Fruit fly (Drosophila melanogaster) whole organism, embryonic: ENCODE measurements around the gene rumi.
A peak's percentile ranks its signal among the peaks of the same experiment; 100 is the strongest.

Source experiments
- Ada2b ChIP-seq: fragments of 200-800 bp; sonication (Bioruptor generic); IDR thresholded peaks from 2 replicates; pipeline ENCODE4 v1.3.6; 2022; ENCODE audit warnings: missing biosample characterization, missing genetic modification characterization
- CG12744 ChIP-seq: fragments of 200-800 bp; sonication (Bioruptor generic); optimal IDR thresholded peaks from 2 replicates; lab custom pipeline; 2016; ENCODE audit warnings: missing biosample characterization, missing genetic modification characterization
- CG15269 ChIP-seq: fragments of 200-800 bp; sonication (Bioruptor generic); optimal IDR thresholded peaks from 2 replicates; lab custom pipeline; 2018; ENCODE audit warnings: missing biosample characterization, mild to moderate bottlenecking, missing genetic modification characterization, moderate library complexity
- CG15479 ChIP-seq: fragments of 200-800 bp; sonication (Bioruptor generic); optimal IDR thresholded peaks from 3 replicates; lab custom pipeline; 2019; ENCODE audit warnings: missing biosample characterization, mild to moderate bottlenecking, missing genetic modification characterization, moderate library complexity
- CG17328 ChIP-seq: fragments of 200-800 bp; sonication (Bioruptor generic); IDR thresholded peaks from 2 replicates; pipeline ENCODE4 v1.3.6; 2022; ENCODE audit warnings: missing biosample characterization, missing genetic modification characterization
- CG17912 ChIP-seq: fragments of 200-800 bp; sonication (Bioruptor generic); optimal IDR thresholded peaks from 2 replicates; lab custom pipeline; 2018; ENCODE audit warnings: missing biosample characterization, mild to moderate bottlenecking, missing genetic modification characterization
- CG18476 ChIP-seq: fragments of 200-800 bp; sonication (Bioruptor generic); optimal IDR thresholded peaks from 2 replicates; lab custom pipeline; 2016; ENCODE audit warnings: missing biosample characterization, mild to moderate bottlenecking, missing genetic modification characterization
- CG30403 ChIP-seq: fragments of 200-800 bp; sonication (Bioruptor generic); optimal IDR thresholded peaks from 3 replicates; lab custom pipeline; 2016; ENCODE audit warnings: missing biosample characterization, missing genetic modification characterization
- CG30431 ChIP-seq: fragments of 200-800 bp; sonication (Bioruptor generic); optimal IDR thresholded peaks from 2 replicates; lab custom pipeline; 2017; ENCODE audit warnings: missing biosample characterization, missing genetic modification characterization
- CG31388 ChIP-seq: fragments of 200-800 bp; sonication (Bioruptor generic); optimal IDR thresholded peaks from 2 replicates; lab custom pipeline; 2016; ENCODE audit warnings: missing biosample characterization, missing genetic modification characterization
- CG32772 ChIP-seq: fragments of 200-800 bp; sonication (Bioruptor generic); IDR thresholded peaks from 2 replicates; pipeline ENCODE4 v1.3.6; 2022; ENCODE audit warnings: missing biosample characterization, missing genetic modification characterization
- CG3995 ChIP-seq: fragments of 200-800 bp; sonication (Bioruptor generic); optimal IDR thresholded peaks from 3 replicates; lab custom pipeline; 2016; ENCODE audit warnings: missing biosample characterization, missing genetic modification characterization
- CG4854 ChIP-seq: fragments of 200-800 bp; sonication (Bioruptor generic); optimal IDR thresholded peaks from 2 replicates; lab custom pipeline; 2016; ENCODE audit warnings: missing biosample characterization, missing genetic modification characterization, inconsistent platforms
- CG5245 ChIP-seq: fragments of 200-800 bp; sonication (Bioruptor generic); optimal IDR thresholded peaks from 3 replicates; lab custom pipeline; 2016; ENCODE audit warnings: missing biosample characterization, missing genetic modification characterization
- CG6765 ChIP-seq: fragments of 200-800 bp; sonication (Bioruptor generic); optimal IDR thresholded peaks from 3 replicates; lab custom pipeline; 2017; ENCODE audit warnings: missing biosample characterization, mild to moderate bottlenecking, missing genetic modification characterization
- CG8089 ChIP-seq: fragments of 200-800 bp; sonication (Bioruptor generic); optimal IDR thresholded peaks from 3 replicates; lab custom pipeline; 2016; ENCODE audit warnings: missing biosample characterization, missing genetic modification characterization
- CG8290 ChIP-seq, 3 experiments: fragments of 200-800 bp; sonication (Bioruptor generic); optimal IDR thresholded peaks; 2 replicates each; lab custom pipeline; 2016 to 2019; ENCODE audit warnings: missing biosample characterization in 3 of 3, missing genetic modification characterization in 3 of 3, mild to moderate bottlenecking in 2 of 3, moderate library complexity in 1 of 3
- D ChIP-seq, 2 experiments: fragments of 200-800 bp in 1 of 2; fragments of >200 bp in 1 of 2; sonication (Bioruptor generic) in 1 of 2; optimal IDR thresholded peaks; 2 replicates in 1 of 2; 3 replicates in 1 of 2; lab custom pipeline; 2017; ENCODE audit warnings: mild to moderate bottlenecking in 1 of 2, missing biosample characterization in 1 of 2, missing genetic modification characterization in 1 of 2, missing genetic modification reagents in 1 of 2
- D19B ChIP-seq: fragments of 200-800 bp; sonication (Bioruptor generic); optimal IDR thresholded peaks from 2 replicates; lab custom pipeline; 2017; ENCODE audit warnings: missing biosample characterization, mild to moderate bottlenecking, missing genetic modification characterization
- Deaf1 ChIP-seq: fragments of 200-800 bp; optimal IDR thresholded peaks from 3 replicates; lab custom pipeline; 2019; ENCODE audit warnings: missing biosample characterization, mild to moderate bottlenecking, missing genetic modification characterization, moderate library complexity
- Fer1 ChIP-seq: fragments of 200-800 bp; sonication (Bioruptor generic); optimal IDR thresholded peaks from 2 replicates; lab custom pipeline; 2017; ENCODE audit warnings: missing biosample characterization, mild to moderate bottlenecking, missing genetic modification characterization
- H2.0 ChIP-seq: fragments of 200-800 bp; sonication (Bioruptor generic); IDR thresholded peaks from 2 replicates; pipeline ENCODE4 v1.3.6; 2022; ENCODE audit warnings: missing biosample characterization, missing genetic modification characterization
- HLH3B ChIP-seq: fragments of 200-800 bp; sonication (Bioruptor generic); IDR thresholded peaks from 2 replicates; pipeline ENCODE4 v1.3.6; 2022; ENCODE audit warnings: missing biosample characterization, missing genetic modification characterization
- Hmr ChIP-seq: fragments of 200-800 bp; sonication (Bioruptor generic); optimal IDR thresholded peaks from 3 replicates; lab custom pipeline; 2017; ENCODE audit warnings: mild to moderate bottlenecking, missing biosample characterization, missing genetic modification reagents, missing genetic modification characterization
- Hsf ChIP-seq: fragments of 200-800 bp; sonication (Bioruptor generic); optimal IDR thresholded peaks from 3 replicates; lab custom pipeline; 2016; ENCODE audit warnings: missing biosample characterization, missing genetic modification characterization
- Max ChIP-seq: fragments of 200-800 bp; sonication (Bioruptor generic); optimal IDR thresholded peaks from 2 replicates; lab custom pipeline; 2016; ENCODE audit warnings: missing biosample characterization, mild to moderate bottlenecking, missing genetic modification characterization
- Med ChIP-seq: fragments of 200-800 bp; sonication (Bioruptor generic); peaks from one replicate; lab custom pipeline; 2016; ENCODE audit warnings: missing biosample characterization, missing genetic modification characterization, mild to moderate bottlenecking, inconsistent platforms, moderate library complexity
- Ptx1 ChIP-seq: fragments of 200-800 bp; sonication (Bioruptor generic); IDR thresholded peaks from 2 replicates; pipeline ENCODE4 v1.3.6; 2022; ENCODE audit warnings: missing biosample characterization, missing genetic modification characterization
- Ssrp ChIP-seq: fragments of 200-800 bp; sonication (Bioruptor generic); optimal IDR thresholded peaks from 2 replicates; lab custom pipeline; 2018; ENCODE audit warnings: missing biosample characterization, mild to moderate bottlenecking, missing genetic modification characterization, moderate library complexity
- Tbp ChIP-seq: fragments of >200 bp; optimal IDR thresholded peaks from 2 replicates; lab custom pipeline; 2018; ENCODE audit warnings: missing biosample characterization, missing genetic modification characterization
- cg ChIP-seq: fragments of 200-800 bp; sonication (Bioruptor generic); optimal IDR thresholded peaks from 3 replicates; lab custom pipeline; 2019; ENCODE audit warnings: missing biosample characterization, mild to moderate bottlenecking, missing genetic modification characterization, moderate library complexity
- ci ChIP-seq: fragments of 200-800 bp; sonication (Bioruptor generic); IDR thresholded peaks from 3 replicates; pipeline ENCODE4 v1.3.6; 2022; ENCODE audit warnings: missing biosample characterization, missing genetic modification characterization
- ems ChIP-seq: fragments of 200-800 bp; sonication (Bioruptor generic); optimal IDR thresholded peaks from 3 replicates; lab custom pipeline; 2016; ENCODE audit warnings: missing biosample characterization, missing genetic modification characterization
- hkb ChIP-seq, 2 experiments: fragments of 200-800 bp in 1 of 2; fragments of >200 bp in 1 of 2; sonication (Bioruptor generic) in 1 of 2; IDR thresholded peaks in 1 of 2; optimal IDR thresholded peaks in 1 of 2; 2 replicates each; pipeline versions ENCODE4 v1.3.6 to Lab custom; 2017 to 2022; ENCODE audit warnings: missing biosample characterization in 1 of 2, missing genetic modification characterization in 1 of 2
- insv ChIP-seq, 2 experiments: fragments of 200-800 bp; sonication (Bioruptor generic); optimal IDR thresholded peaks; 3 replicates each; lab custom pipeline; 2016 to 2018; ENCODE audit warnings: missing biosample characterization in 2 of 2, missing genetic modification characterization in 2 of 2
- ken ChIP-seq: fragments of 200-800 bp; sonication (Bioruptor generic); IDR thresholded peaks from 3 replicates; pipeline ENCODE4 v1.3.6; 2022; ENCODE audit warnings: missing biosample characterization, missing genetic modification characterization
- onecut ChIP-seq: fragments of 200-800 bp; sonication (Bioruptor generic); IDR thresholded peaks from 2 replicates; pipeline ENCODE4 v1.3.6; 2022; ENCODE audit warnings: missing biosample characterization, missing genetic modification characterization
- pan ChIP-seq, 4 experiments: fragments of >200 bp in 3 of 4; fragments of 200-800 bp in 1 of 4; sonication (Bioruptor generic) in 1 of 4; optimal IDR thresholded peaks in 3 of 4; IDR thresholded peaks in 1 of 4; 2 replicates each; pipeline versions ENCODE4 v1.3.6 to Lab custom; 2017 to 2022; ENCODE audit warnings: missing biosample characterization in 2 of 4, missing genetic modification characterization in 2 of 4, mixed read lengths in 1 of 4
- pfk ChIP-seq: fragments of 200-800 bp; sonication (Bioruptor generic); optimal IDR thresholded peaks from 2 replicates; lab custom pipeline; 2018; ENCODE audit warnings: missing biosample characterization, mild to moderate bottlenecking, missing genetic modification characterization, moderate library complexity
- sd ChIP-seq: fragments of 200-800 bp; sonication (Bioruptor generic); optimal IDR thresholded peaks from 3 replicates; lab custom pipeline; 2018; ENCODE audit warnings: missing biosample characterization, mild to moderate bottlenecking, missing genetic modification characterization, moderate library complexity
- sug ChIP-seq: fragments of 200-800 bp; optimal IDR thresholded peaks from 2 replicates; lab custom pipeline; 2019; ENCODE audit warnings: missing biosample characterization, mild to moderate bottlenecking, missing genetic modification characterization, moderate library complexity
- tgo ChIP-seq: fragments of 200-800 bp; sonication (Bioruptor generic); IDR thresholded peaks from 3 replicates; pipeline ENCODE4 v1.3.6; 2022; ENCODE audit warnings: missing biosample characterization, missing genetic modification characterization
- tna ChIP-seq: fragments of 200-800 bp; sonication (Bioruptor generic); IDR thresholded peaks from 2 replicates; pipeline ENCODE4 v1.3.6; 2022; ENCODE audit warnings: missing biosample characterization, missing genetic modification characterization; ENCODE audit not compliant: partially characterized antibody

The rumi gene

DNA sequence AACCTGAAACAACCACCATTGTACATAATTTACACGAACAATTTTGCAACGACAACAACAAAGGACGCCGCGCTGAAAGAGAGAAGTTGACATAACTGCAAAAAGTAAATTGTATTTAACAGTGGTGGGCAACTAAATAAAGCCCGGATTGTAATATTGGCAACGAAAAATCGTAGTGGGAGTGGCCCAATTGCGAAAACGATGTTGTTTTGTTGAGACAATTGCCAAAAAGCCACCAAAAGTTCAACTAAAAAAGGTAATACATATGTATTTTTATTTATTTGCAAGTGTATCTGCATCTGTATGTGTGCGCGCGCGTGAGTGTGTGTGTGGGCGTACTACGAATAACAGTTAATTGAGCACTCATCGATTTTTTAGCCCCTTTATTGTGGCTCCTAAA, 714 bp upstream of the rumi start (continued):
- TF ChIP-seq CG12744 (GFP tag; lab: Kevin White, UChicago): no peak
- no peak for TF ChIP-seq CG18476 (GFP tag; lab: Kevin White, UChicago)
- no peak for TF ChIP-seq CG30431
- no peak for TF ChIP-seq Ssrp (tag; lab: Kevin White, UChicago)
- no peak for TF ChIP-seq CG3995 (GFP tag; lab: Kevin White, UChicago)
- TF ChIP-seq hkb (optimal IDR thresholded peaks at IDR 0.05; lab: Kevin White, UChicago): no peak
- peak; percentile 35; the same call in 1 of the 2 replicates for TF ChIP-seq hkb (GFP tag; IDR thresholded peaks at IDR 0.05; lab: Robert Waterston, UW)
- TF ChIP-seq Fer1 (GFP tag; lab: Kevin White, UChicago): no peak
- no peak for TF ChIP-seq CG5245 (GFP tag; lab: Kevin White, UChicago)
- no peak for TF ChIP-seq D19B (GFP tag; lab: Kevin White, UChicago)
- no peak for TF ChIP-seq pan (optimal IDR thresholded peaks at IDR 0.05; lab: Kevin White, UChicago)
- peak in 1 of 2 experiments; percentile 6 for TF ChIP-seq pan (GFP tag; optimal IDR thresholded peaks at IDR 0.05 in 1 of 2, IDR thresholded peaks at IDR 0.05 in 1 of 2)
- no peak for TF ChIP-seq HLH3B (GFP tag; lab: Robert Waterston, UW)
- TF ChIP-seq tna: no peak
- TF ChIP-seq cg (GFP tag; lab: Kevin White, UChicago): peak; percentile 60
- TF ChIP-seq tgo (GFP tag; lab: Robert Waterston, UW): no peak
- TF ChIP-seq pfk (GFP tag; lab: Kevin White, UChicago): no peak
- peak; percentile 75 for TF ChIP-seq Med
- no peak for TF ChIP-seq Hsf (GFP tag; lab: Kevin White, UChicago)
- peak; percentile 49; the same call in 1 of the 2 replicates for TF ChIP-seq onecut
- TF ChIP-seq CG15479 (GFP tag; lab: Kevin White, UChicago): no peak
- peak; percentile 23; the same call in 1 of the 2 replicates for TF ChIP-seq Ada2b (GFP tag; lab: Robert Waterston, UW)
- no peak for TF ChIP-seq CG8290 (GFP tag; optimal IDR thresholded peaks at IDR 0.05; lab: Kevin White, UChicago)
- peak in 1 of 2 experiments; percentile 5 for TF ChIP-seq CG8290 (tag; optimal IDR thresholded peaks at IDR 0.05; lab: Kevin White, UChicago)
- no peak for TF ChIP-seq CG4854
- no peak for TF ChIP-seq CG17328 (GFP tag; lab: Robert Waterston, UW)
- no peak for TF ChIP-seq Tbp (GFP tag; lab: Kevin White, UChicago)
- no peak for TF ChIP-seq CG32772 (GFP tag; lab: Robert Waterston, UW)
- no peak for TF ChIP-seq CG31388 (GFP tag; lab: Kevin White, UChicago)
- no peak for TF ChIP-seq Deaf1
- no peak for TF ChIP-seq Max (GFP tag; lab: Kevin White, UChicago)
- TF ChIP-seq ken (GFP tag; lab: Robert Waterston, UW): no peak
- no peak for TF ChIP-seq D (optimal IDR thresholded peaks at IDR 0.05; lab: Kevin White, UChicago)
- no peak for TF ChIP-seq D (GFP tag; optimal IDR thresholded peaks at IDR 0.05; lab: Kevin White, UChicago)
- no peak for TF ChIP-seq sug (tag; lab: Kevin White, UChicago)
- no peak for TF ChIP-seq insv (GFP tag; optimal IDR thresholded peaks at IDR 0.05; lab: Kevin White, UChicago)
- no peak for TF ChIP-seq CG17912 (GFP tag; lab: Kevin White, UChicago)
- TF ChIP-seq H2.0 (GFP tag; lab: Robert Waterston, UW): no peak
- peak; percentile 5; the same call in 1 of the 3 replicates for TF ChIP-seq ci (GFP tag; lab: Robert Waterston, UW)
- TF ChIP-seq CG30403 (GFP tag; lab: Kevin White, UChicago): no peak
- no peak for TF ChIP-seq ems (GFP tag; lab: Kevin White, UChicago)
- TF ChIP-seq CG8089: no peak
- no peak for TF ChIP-seq Hmr (GFP tag; lab: Kevin White, UChicago)
- TF ChIP-seq CG15269 (tag; lab: Kevin White, UChicago): no peak
- no peak for TF ChIP-seq sd (tag; lab: Kevin White, UChicago)
- no peak for TF ChIP-seq CG6765 (GFP tag; lab: Kevin White, UChicago)
- no peak for TF ChIP-seq Ptx1 (GFP tag; lab: Robert Waterston, UW)
